Worm (Caenorhabditis elegans): ENCODE data around the gene K10G9.2.

DNA sequence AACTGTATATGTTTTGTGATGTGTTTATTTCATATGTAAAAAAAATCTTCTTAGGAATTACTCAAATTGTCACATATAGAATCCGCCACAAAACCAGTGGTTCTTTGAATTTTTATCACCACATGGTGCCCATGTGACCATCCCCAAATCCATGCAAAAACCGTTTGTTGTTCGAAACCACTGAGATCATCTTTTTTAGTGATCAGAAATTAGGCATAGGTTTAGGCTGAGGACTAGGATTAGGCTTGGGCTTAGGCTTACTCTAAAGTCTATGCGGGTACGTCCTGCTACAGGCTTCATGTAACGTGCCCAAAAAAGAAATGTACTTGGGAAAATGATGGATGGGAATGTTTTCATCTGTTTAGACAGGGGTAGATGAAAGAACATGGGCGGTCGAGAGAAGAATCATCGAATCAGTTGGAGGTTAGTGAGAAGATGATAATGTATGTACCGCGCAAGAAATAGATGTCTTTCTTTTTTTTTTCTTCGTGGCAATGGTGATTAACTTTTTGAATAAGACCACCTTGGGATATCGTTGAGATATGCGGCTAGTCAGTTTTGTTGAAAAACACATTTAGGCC, 49.3 kb upstream of the K10G9.2 start:
- TF ChIP-seq klf-2 (GFP tag; conservative IDR thresholded peaks at IDR 0.05), result no peak
- TF ChIP-seq ztf-23 (GFP tag; IDR thresholded peaks at IDR 0.05), result no peak
- no peak for TF ChIP-seq cog-1 (tag; optimal IDR thresholded peaks at IDR 0.05)
- TF ChIP-seq med-1 (GFP tag; optimal IDR thresholded peaks at IDR 0.05; ENCODE audit: insufficient read depth), result no peak
- TF ChIP-seq ztf-29 (GFP tag; IDR thresholded peaks at IDR 0.05), result no peak
- TF ChIP-seq flt-1 (GFP tag; IDR thresholded peaks at IDR 0.05), result no peak
- TF ChIP-seq ref-1 (GFP tag; conservative IDR thresholded peaks at IDR 0.05), result no peak
